Worm (Caenorhabditis elegans) whole organism, young adult: ENCODE data around the gene F07E5.5.

Experiments used
- B0261.1 ChIP-seq: sonication (generic microtip); optimal IDR thresholded peaks from 2 replicates; lab custom pipeline; 2016; ENCODE audit warnings: mild to moderate bottlenecking, missing genetic modification characterization, moderate library complexity, missing compliant biosample characterization
- K12H6.12 ChIP-seq: fragments of 200-800 bp; sonication (Bioruptor generic); optimal IDR thresholded peaks from 2 replicates; lab custom pipeline; 2018; ENCODE audit warnings: mild to moderate bottlenecking, missing genetic modification characterization, missing compliant biosample characterization
- Y79H2A.3 ChIP-seq: fragments of 200-800 bp; sonication (Bioruptor generic); conservative IDR thresholded peaks from 2 replicates; pipeline ENCODE4 v1.3.6; 2022; ENCODE audit warnings: missing genetic modification reagents, missing genetic modification characterization, missing compliant biosample characterization
- cebp-1 ChIP-seq, 2 experiments: fragments of 200-800 bp in 1 of 2; sonication (Bioruptor generic) in 1 of 2; sonication (generic microtip) in 1 of 2; IDR thresholded peaks in 1 of 2; optimal IDR thresholded peaks in 1 of 2; 2 replicates each; pipeline versions ENCODE4 v1.3.6 to Lab custom; 2017 to 2022; ENCODE audit warnings: missing compliant biosample characterization in 2 of 2, missing genetic modification characterization in 2 of 2, mild to moderate bottlenecking in 1 of 2, missing genetic modification reagents in 1 of 2, moderate library complexity in 1 of 2
- lin-40 ChIP-seq: sonication (generic microtip); optimal IDR thresholded peaks from 2 replicates; lab custom pipeline; 2016; ENCODE audit warnings: missing genetic modification characterization, mild to moderate bottlenecking, missing compliant biosample characterization, missing genotype, missing genetic modification reagents

DNA sequence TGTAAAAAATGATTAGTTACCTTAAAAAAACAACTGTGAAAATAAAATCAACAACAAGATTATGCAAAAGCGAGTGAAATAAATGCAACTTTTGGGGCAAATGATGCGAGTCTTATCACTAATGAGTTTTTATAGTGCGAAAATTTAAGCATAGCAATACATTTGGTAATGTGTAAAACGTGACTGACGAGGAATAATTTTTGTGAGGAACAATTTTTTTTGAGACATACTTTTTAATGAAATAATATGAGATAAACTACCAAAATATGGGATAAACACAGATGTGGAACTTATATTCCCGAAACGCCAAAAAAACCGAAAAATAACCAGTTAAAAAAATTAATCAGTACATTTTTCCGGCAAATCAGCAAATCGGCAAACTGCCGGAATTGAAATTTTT, 21.6 kb upstream of the F07E5.5 start, which contains the start of gene F07E5.9:
- TF ChIP-seq B0261.1 (tag; lab: Kevin White, UChicago), result no peak
- no peak for TF ChIP-seq K12H6.12 (tag; lab: Kevin White, UChicago)
- TF ChIP-seq Y79H2A.3 (GFP tag; lab: Robert Waterston, UW), result no peak
- no peak for TF ChIP-seq cebp-1 (GFP tag; IDR thresholded peaks at IDR 0.05; lab: Robert Waterston, UW)
- no peak for TF ChIP-seq cebp-1 (tag; optimal IDR thresholded peaks at IDR 0.05; lab: Kevin White, UChicago)
- no peak for TF ChIP-seq lin-40 (tag; lab: Kevin White, UChicago)
